Worm (Caenorhabditis elegans) whole organism, L4/young adult: ENCODE results near the gene ifo-1.

Experiments
- W03F9.2 ChIP-seq: fragments of 150-350 bp; optimal IDR thresholded peaks from 2 replicates; lab custom pipeline; 2014; ENCODE audit warnings: missing biosample characterization, missing genetic modification characterization
- him-1 ChIP-seq: sonication (generic microtip); optimal IDR thresholded peaks from 2 replicates; lab custom pipeline; 2016; ENCODE audit warnings: missing genotype, missing genetic modification reagents, missing genetic modification characterization, missing compliant biosample characterization

- TF ChIP-seq him-1 (tag; lab: Kevin White, UChicago) (no peak), W03F9.2 (no peak)
These were observed at the start of gene ifo-1 for ce11 chrIV:7326613-7327149.
